Worm (Caenorhabditis elegans): ENCODE data around the gene W06D11.5.

The W06D11.5 gene

ce11 chrX:12343279-12343678 is 43.3 kb downstream of the W06D11.5 start, which contains the start of the genes nspc-9 and nspc-10 (continued):
- TF ChIP-seq snpc-3.4 (tag; optimal IDR thresholded peaks at IDR 0.05) (no peak), F22D6.2 (tag; optimal IDR thresholded peaks at IDR 0.05) (no peak)

- TF ChIP-seq die-1 (tag; optimal IDR thresholded peaks at IDR 0.05), result no peak
- no peak for TF ChIP-seq chd-7 (tag; optimal IDR thresholded peaks at IDR 0.05)
- TF ChIP-seq akir-1 (GFP tag; optimal IDR thresholded peaks at IDR 0.05), result no peak
- no peak for TF ChIP-seq efl-1 (GFP tag; optimal IDR thresholded peaks at IDR 0.05)
- no peak for TF ChIP-seq lsl-1 (GFP tag; optimal IDR thresholded peaks at IDR 0.05)
- TF ChIP-seq athp-1 (tag; optimal IDR thresholded peaks at IDR 0.05), result no peak
- TF ChIP-seq bed-2 (GFP tag; IDR thresholded peaks at IDR 0.05), result no peak
- TF ChIP-seq sea-2 (GFP tag; IDR thresholded peaks at IDR 0.05), result no peak
- TF ChIP-seq F33H1.4 (GFP tag; IDR thresholded peaks at IDR 0.05), result no peak
- TF ChIP-seq bed-1 (GFP tag; IDR thresholded peaks at IDR 0.05), result no peak
- no peak for TF ChIP-seq rec-8 (tag; optimal IDR thresholded peaks at IDR 0.05)
- TF ChIP-seq hsf-1 (GFP tag; IDR thresholded peaks at IDR 0.05), result no peak
- TF ChIP-seq dpff-1 (tag; optimal IDR thresholded peaks at IDR 0.05), result no peak
- TF ChIP-seq Y67H2A.10 (GFP tag; conservative IDR thresholded peaks at IDR 0.05), result no peak
- TF ChIP-seq snpc-3.4 (tag; optimal IDR thresholded peaks at IDR 0.05), result no peak
- TF ChIP-seq F57A8.1 (GFP tag; optimal IDR thresholded peaks at IDR 0.05), result no peak
- TF ChIP-seq B0019.2 (GFP tag; conservative IDR thresholded peaks at IDR 0.05), result no peak
- TF ChIP-seq T26A5.8 (tag; optimal IDR thresholded peaks at IDR 0.05), result no peak
These were observed 46.8 kb downstream of the W06D11.5 start, which contains the start of gene F42F12.11 for ce11 chrX:12346729-12347128. F42F12.11 (plus strand) TSS chrX:12347029.

- TF ChIP-seq nhr-120 (GFP tag; IDR thresholded peaks at IDR 0.05), result no peak
- TF ChIP-seq chd-7 (tag; optimal IDR thresholded peaks at IDR 0.05), result peak; percentile 54
- no peak for TF ChIP-seq ztf-3 (GFP tag; optimal IDR thresholded peaks at IDR 0.05)
- TF ChIP-seq hmg-1.2 (GFP tag; IDR thresholded peaks at IDR 0.05), result peak; percentile 69
- no peak for TF ChIP-seq hlh-26 (GFP tag; conservative IDR thresholded peaks at IDR 0.05)
- no peak for TF ChIP-seq F37B4.10 (GFP tag; IDR thresholded peaks at IDR 0.05)
- peak; percentile 71 for TF ChIP-seq attf-6 (GFP tag; IDR thresholded peaks at IDR 0.05)
- TF ChIP-seq K11D2.4 (GFP tag; IDR thresholded peaks at IDR 0.05), result no peak
- no peak for TF ChIP-seq unc-62 (GFP tag; optimal IDR thresholded peaks at IDR 0.05)
- 0 out of 2 replicates have a peak, but pooled peaks have one; percentile 38 for TF ChIP-seq ceh-40 (GFP tag; IDR thresholded peaks at IDR 0.05)
- TF ChIP-seq madf-10 (tag; optimal IDR thresholded peaks at IDR 0.05), result peak; percentile 41
- TF ChIP-seq F39B2.1 (GFP tag; IDR thresholded peaks at IDR 0.05), result no peak
- TF ChIP-seq ceh-79 (tag; optimal IDR thresholded peaks at IDR 0.05), result peak; percentile 48
- no peak for TF ChIP-seq hmg-20 (GFP tag; IDR thresholded peaks at IDR 0.05)
- no peak for TF ChIP-seq F57C9.4 (tag; optimal IDR thresholded peaks at IDR 0.05)
- peak; percentile 71 for TF ChIP-seq ZK185.1 (tag; optimal IDR thresholded peaks at IDR 0.05; ENCODE audit: poor library complexity, severe bottlenecking)
- no peak for TF ChIP-seq xnd-1 (tag; optimal IDR thresholded peaks at IDR 0.05)
- TF ChIP-seq cebp-1 (GFP tag; IDR thresholded peaks at IDR 0.05), result no peak
- TF ChIP-seq cebp-1 (tag; optimal IDR thresholded peaks at IDR 0.05), result no peak
- no peak for TF ChIP-seq aptf-3 (GFP tag; IDR thresholded peaks at IDR 0.05)
- TF ChIP-seq F10E7.11 (tag; optimal IDR thresholded peaks at IDR 0.05), result no peak
- TF ChIP-seq nhr-27 (tag; optimal IDR thresholded peaks at IDR 0.05), result no peak
- no peak for TF ChIP-seq Y79H2A.3 (GFP tag; conservative IDR thresholded peaks at IDR 0.05)
- peak; percentile 86 for TF ChIP-seq rpc-1 (optimal IDR thresholded peaks at IDR 0.05)
- TF ChIP-seq rpc-1 (tag; optimal IDR thresholded peaks at IDR 0.05), result peak; percentile 90
- no peak for TF ChIP-seq lsl-1 (GFP tag; optimal IDR thresholded peaks at IDR 0.05)
- no peak for TF ChIP-seq lsy-27 (tag; optimal IDR thresholded peaks at IDR 0.05; ENCODE audit: borderline replicate concordance, insufficient read depth)
- TF ChIP-seq ceh-100 (GFP tag; IDR thresholded peaks at IDR 0.05), result no peak
- TF ChIP-seq madf-3 (GFP tag; IDR thresholded peaks at IDR 0.05), result 0 out of 2 replicates have a peak, but pooled peaks have one; percentile 55
- no peak for TF ChIP-seq tbx-9 (tag; optimal IDR thresholded peaks at IDR 0.05; ENCODE audit: borderline replicate concordance)
These were observed 47.9 kb downstream of the W06D11.5 start for ce11 chrX:12347822-12348221.
